Worm (Caenorhabditis elegans) whole organism, midembryonic: ENCODE measurements around the gene gpcp-2.

ENCODE experiments used
- T22C8.4 ChIP-seq: fragments of 200-800 bp; sonication (Bioruptor generic); IDR thresholded peaks from 2 replicates; pipeline ENCODE4 v1.3.6; 2022; ENCODE audit warnings: missing genetic modification characterization, missing compliant biosample characterization
- klf-2 ChIP-seq: fragments of 200-800 bp; sonication (Bioruptor generic); conservative IDR thresholded peaks from 2 replicates; pipeline ENCODE4 v1.3.6; 2022; ENCODE audit warnings: missing genetic modification reagents, missing genetic modification characterization, missing compliant biosample characterization
- ref-1 ChIP-seq: fragments of 200-800 bp; sonication (Bioruptor generic); conservative IDR thresholded peaks from 2 replicates; pipeline ENCODE4 v1.3.6; 2022; ENCODE audit warnings: missing genetic modification reagents, missing genetic modification characterization, missing compliant biosample characterization

DNA sequence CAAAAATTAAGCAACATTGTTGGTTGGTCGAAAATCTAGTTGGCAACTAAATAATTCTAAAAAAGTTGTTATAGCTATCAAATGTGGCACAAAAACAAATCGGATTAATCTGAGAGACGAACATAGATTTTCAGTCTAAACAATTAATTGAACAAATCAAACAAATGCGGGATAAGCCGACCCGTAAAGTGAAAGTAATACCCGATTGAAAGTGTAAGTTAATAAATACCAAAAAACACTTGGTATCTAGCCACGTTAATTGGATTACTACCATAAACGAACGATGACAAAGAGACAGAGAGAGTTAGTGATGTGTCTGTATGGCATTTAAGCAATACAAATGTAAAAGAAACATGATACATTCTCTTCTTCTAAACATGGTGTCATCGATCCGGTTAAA, 20.7 kb upstream of the gpcp-2 start:
- TF ChIP-seq T22C8.4 (GFP tag; lab: Robert Waterston, UW) = no peak
- no peak for TF ChIP-seq ref-1 (GFP tag; lab: Robert Waterston, UW)
- no peak for TF ChIP-seq klf-2 (GFP tag; lab: Robert Waterston, UW)
